Fruit fly (Drosophila melanogaster) whole organism, embryonic: Measurements from ENCODE around the gene Prosalpha6.
A peak's percentile ranks its signal among the peaks of the same experiment; 100 is the strongest.

Experiments
- Abd-B ChIP-seq: fragments of 200-800 bp; sonication (Bioruptor generic); optimal IDR thresholded peaks from 2 replicates; lab custom pipeline; 2018; ENCODE audit warnings: missing biosample characterization, mild to moderate bottlenecking, missing genetic modification characterization, moderate library complexity
- Atf3 ChIP-seq: fragments of 200-800 bp; sonication (Bioruptor generic); optimal IDR thresholded peaks from 3 replicates; lab custom pipeline; 2016; ENCODE audit warnings: missing biosample characterization, missing genetic modification characterization
- Bdp1 ChIP-seq: fragments of 200-800 bp; sonication (Bioruptor generic); optimal IDR thresholded peaks from 3 replicates; lab custom pipeline; 2016; ENCODE audit warnings: missing biosample characterization, missing genetic modification characterization
- Blimp-1 ChIP-seq: fragments of 200-800 bp; sonication (Bioruptor generic); optimal IDR thresholded peaks from 3 replicates; lab custom pipeline; 2018; ENCODE audit warnings: missing biosample characterization, missing genetic modification characterization, mild to moderate bottlenecking, moderate library complexity, missing genetic modification reagents
- CG10274 ChIP-seq: fragments of 200-800 bp; sonication (Bioruptor generic); optimal IDR thresholded peaks from 3 replicates; lab custom pipeline; 2017; ENCODE audit warnings: missing biosample characterization, mild to moderate bottlenecking, missing genetic modification characterization
- CG11723 ChIP-seq: fragments of 200-800 bp; sonication (Bioruptor generic); optimal IDR thresholded peaks from 2 replicates; lab custom pipeline; 2017; ENCODE audit warnings: missing biosample characterization, mild to moderate bottlenecking, missing genetic modification characterization
- CG13287 ChIP-seq: fragments of 200-800 bp; sonication (Bioruptor generic); IDR thresholded peaks from 2 replicates; pipeline ENCODE4 v1.3.6; 2022; ENCODE audit warnings: missing biosample characterization, missing genetic modification characterization; ENCODE audit not compliant: partially characterized antibody
- CG14050 ChIP-seq: fragments of 200-800 bp; sonication (Bioruptor generic); IDR thresholded peaks from 3 replicates; pipeline ENCODE4 v1.3.6; 2022; ENCODE audit warnings: missing biosample characterization, missing genetic modification characterization
- CG1647 ChIP-seq: fragments of 200-800 bp; sonication (Bioruptor generic); optimal IDR thresholded peaks from 3 replicates; lab custom pipeline; 2016; ENCODE audit warnings: missing biosample characterization, missing genetic modification characterization
- CG17359 ChIP-seq: fragments of 200-800 bp; sonication (Bioruptor generic); optimal IDR thresholded peaks from 3 replicates; lab custom pipeline; 2018; ENCODE audit warnings: missing biosample characterization, mild to moderate bottlenecking, missing genetic modification characterization, moderate library complexity
- CG17612 ChIP-seq: fragments of 200-800 bp; sonication (Bioruptor generic); IDR thresholded peaks from 2 replicates; pipeline ENCODE4 v1.3.6; 2022; ENCODE audit warnings: missing biosample characterization, missing genetic modification characterization
- CG1792 ChIP-seq: fragments of 200-800 bp; sonication (Bioruptor generic); optimal IDR thresholded peaks from 2 replicates; lab custom pipeline; 2016; ENCODE audit warnings: missing biosample characterization, missing genetic modification characterization
- CG3407 ChIP-seq: fragments of 200-800 bp; sonication (Bioruptor generic); optimal IDR thresholded peaks from 2 replicates; lab custom pipeline; 2018; ENCODE audit warnings: missing biosample characterization, mild to moderate bottlenecking, missing genetic modification characterization
- CG4404 ChIP-seq: fragments of 200-800 bp; sonication (Bioruptor generic); IDR thresholded peaks from 2 replicates; pipeline ENCODE4 v1.3.6; 2022; ENCODE audit warnings: missing biosample characterization, missing genetic modification characterization
- CG6254 ChIP-seq: fragments of 200-800 bp; sonication (Bioruptor generic); optimal IDR thresholded peaks from 3 replicates; lab custom pipeline; 2017; ENCODE audit warnings: mild to moderate bottlenecking, missing biosample characterization, missing genetic modification reagents, missing genetic modification characterization
- CG6689 ChIP-seq: fragments of 200-800 bp; sonication (Bioruptor generic); IDR thresholded peaks from 2 replicates; pipeline ENCODE4 v1.3.6; 2022; ENCODE audit warnings: missing biosample characterization, missing genetic modification characterization
- CG7556 ChIP-seq: fragments of 200-800 bp; sonication (Bioruptor generic); optimal IDR thresholded peaks from 2 replicates; lab custom pipeline; 2017; ENCODE audit warnings: missing biosample characterization, mild to moderate bottlenecking, missing genetic modification characterization
- CG7987 ChIP-seq: fragments of 200-800 bp; sonication (Bioruptor generic); optimal IDR thresholded peaks from 2 replicates; lab custom pipeline; 2018; ENCODE audit warnings: missing biosample characterization, mild to moderate bottlenecking, missing genetic modification characterization, moderate library complexity
- CG8478 ChIP-seq: fragments of >200 bp; optimal IDR thresholded peaks from 2 replicates; lab custom pipeline; 2018
- CG8924 ChIP-seq: fragments of 200-800 bp; optimal IDR thresholded peaks from 3 replicates; lab custom pipeline; 2019; ENCODE audit warnings: missing biosample characterization, mild to moderate bottlenecking, missing genetic modification characterization, moderate library complexity
- CG9727 ChIP-seq: fragments of 200-800 bp; sonication (Bioruptor generic); optimal IDR thresholded peaks from 3 replicates; lab custom pipeline; 2017; ENCODE audit warnings: missing biosample characterization, mild to moderate bottlenecking, missing genetic modification characterization
- CG9797 ChIP-seq: fragments of 200-800 bp; sonication (Bioruptor generic); optimal IDR thresholded peaks from 3 replicates; lab custom pipeline; 2018; ENCODE audit warnings: missing biosample characterization, mild to moderate bottlenecking, missing genetic modification characterization
- Camta ChIP-seq: fragments of 200-800 bp; sonication (Bioruptor generic); optimal IDR thresholded peaks from 2 replicates; lab custom pipeline; 2016; ENCODE audit warnings: missing biosample characterization, missing genetic modification characterization
- Dad ChIP-seq: fragments of 200-800 bp; sonication (Bioruptor generic); optimal IDR thresholded peaks from 3 replicates; lab custom pipeline; 2016; ENCODE audit warnings: missing biosample characterization, missing genetic modification characterization
- GATAe ChIP-seq: fragments of 200-800 bp; sonication (Bioruptor generic); conservative IDR thresholded peaks from 2 replicates; pipeline ENCODE4 v1.3.6; 2022; ENCODE audit warnings: missing biosample characterization, missing genetic modification characterization
- HLH54F ChIP-seq: fragments of 200-800 bp; sonication (Bioruptor generic); optimal IDR thresholded peaks from 3 replicates; lab custom pipeline; 2016; ENCODE audit warnings: missing biosample characterization, missing genetic modification characterization
- HLHmδ ChIP-seq: fragments of 200-800 bp; sonication (Bioruptor generic); optimal IDR thresholded peaks from 2 replicates; lab custom pipeline; 2018; ENCODE audit warnings: missing biosample characterization, mild to moderate bottlenecking, missing genetic modification characterization, moderate library complexity
- MTF-1 ChIP-seq: fragments of 200-800 bp; sonication (Bioruptor generic); optimal IDR thresholded peaks from 2 replicates; lab custom pipeline; 2018; ENCODE audit warnings: missing biosample characterization, mild to moderate bottlenecking, missing genetic modification characterization, borderline replicate concordance
- NFAT ChIP-seq: fragments of 200-800 bp; sonication (Bioruptor generic); IDR thresholded peaks from 2 replicates; pipeline ENCODE4 v1.3.6; 2022; ENCODE audit warnings: missing biosample characterization, missing genetic modification characterization
- Oli ChIP-seq: fragments of 200-800 bp; sonication (Bioruptor generic); optimal IDR thresholded peaks from 2 replicates; lab custom pipeline; 2018; ENCODE audit warnings: missing biosample characterization, mild to moderate bottlenecking, missing genetic modification characterization, moderate library complexity
- Scr ChIP-seq: fragments of 200-800 bp; sonication (Bioruptor generic); IDR thresholded peaks from 2 replicates; pipeline ENCODE4 v1.3.6; 2022; ENCODE audit warnings: missing biosample characterization, missing genetic modification characterization; ENCODE audit not compliant: partially characterized antibody
- Trl ChIP-seq, 3 experiments: fragments of >200 bp in 2 of 3; fragments of 200-800 bp in 1 of 3; sonication (Bioruptor generic) in 1 of 3; optimal IDR thresholded peaks; 2 replicates in 1 of 3; 3 replicates in 2 of 3; lab custom pipeline; 2016 to 2017; ENCODE audit warnings: missing biosample characterization in 1 of 3, missing genetic modification characterization in 1 of 3
- Vsx1 ChIP-seq: fragments of 200-800 bp; sonication (Bioruptor generic); optimal IDR thresholded peaks from 2 replicates; lab custom pipeline; 2017; ENCODE audit warnings: missing biosample characterization, mild to moderate bottlenecking, missing genetic modification characterization, missing genetic modification reagents
- Xbp1 ChIP-seq: fragments of 200-800 bp; sonication (Bioruptor generic); optimal IDR thresholded peaks from 3 replicates; lab custom pipeline; 2016; ENCODE audit warnings: missing biosample characterization, mild to moderate bottlenecking, missing genetic modification characterization
- ara ChIP-seq: fragments of 200-800 bp; sonication (Bioruptor generic); IDR thresholded peaks from 2 replicates; pipeline ENCODE4 v1.3.6; 2022; ENCODE audit warnings: missing biosample characterization, missing genetic modification characterization
- cad ChIP-seq: fragments of >200 bp; optimal IDR thresholded peaks from 2 replicates; lab custom pipeline; 2017; ENCODE audit warnings: missing biosample characterization, missing genetic modification characterization
- caup ChIP-seq: fragments of 200-800 bp; sonication (Bioruptor generic); optimal IDR thresholded peaks from 3 replicates; lab custom pipeline; 2017; ENCODE audit warnings: missing biosample characterization, mild to moderate bottlenecking, missing genetic modification characterization, moderate library complexity; ENCODE audit not compliant: severe bottlenecking
- dpn ChIP-seq, 2 experiments: fragments of 200-800 bp; sonication (Bioruptor generic); optimal IDR thresholded peaks; 3 replicates each; lab custom pipeline; 2016; ENCODE audit warnings: missing biosample characterization in 2 of 2, missing genetic modification characterization in 2 of 2
- fd96Cb ChIP-seq: fragments of 200-800 bp; sonication (Bioruptor generic); optimal IDR thresholded peaks from 2 replicates; lab custom pipeline; 2018; ENCODE audit warnings: missing biosample characterization, mild to moderate bottlenecking, missing genetic modification characterization, moderate library complexity
- gce ChIP-seq: fragments of 200-800 bp; sonication (Bioruptor generic); IDR thresholded peaks from 3 replicates; pipeline ENCODE4 v1.3.6; 2022; ENCODE audit warnings: missing biosample characterization, missing genetic modification characterization
- gfzf ChIP-seq: fragments of 200-800 bp; sonication (Bioruptor generic); optimal IDR thresholded peaks from 2 replicates; lab custom pipeline; 2016; ENCODE audit warnings: missing biosample characterization, mild to moderate bottlenecking, missing genetic modification characterization, moderate library complexity
- hth ChIP-seq: fragments of >200 bp; optimal IDR thresholded peaks from 2 replicates; lab custom pipeline; 2017; ENCODE audit warnings: inconsistent platforms
- mirr ChIP-seq: fragments of 200-800 bp; sonication (Bioruptor generic); optimal IDR thresholded peaks from 3 replicates; lab custom pipeline; 2018; ENCODE audit warnings: missing biosample characterization, mild to moderate bottlenecking, missing genetic modification characterization
- nom ChIP-seq: fragments of 200-800 bp; sonication (Bioruptor generic); optimal IDR thresholded peaks from 2 replicates; lab custom pipeline; 2017; ENCODE audit warnings: missing biosample characterization, missing genetic modification characterization, mild to moderate bottlenecking, moderate library complexity, missing genetic modification reagents
- odd ChIP-seq: fragments of 200-800 bp; sonication (Bioruptor generic); optimal IDR thresholded peaks from 2 replicates; lab custom pipeline; 2017; ENCODE audit warnings: missing biosample characterization, mild to moderate bottlenecking, missing genetic modification characterization
- pb ChIP-seq: fragments of 200-800 bp; sonication (Bioruptor generic); optimal IDR thresholded peaks from 3 replicates; lab custom pipeline; 2016; ENCODE audit warnings: missing biosample characterization, missing genetic modification characterization
- slou ChIP-seq: fragments of 200-800 bp; sonication (Bioruptor generic); optimal IDR thresholded peaks from 3 replicates; lab custom pipeline; 2016; ENCODE audit warnings: missing biosample characterization, missing genetic modification characterization
- sr ChIP-seq: fragments of 200-800 bp; sonication (Bioruptor generic); IDR thresholded peaks from 3 replicates; pipeline ENCODE4 v1.3.6; 2022; ENCODE audit warnings: missing biosample characterization, missing genetic modification characterization
- ssp ChIP-seq: fragments of 200-800 bp; sonication (Bioruptor generic); IDR thresholded peaks from 2 replicates; pipeline ENCODE4 v1.3.6; 2022; ENCODE audit warnings: missing biosample characterization, missing genetic modification characterization
- vfl ChIP-seq: fragments of 200-800 bp; sonication (Bioruptor generic); optimal IDR thresholded peaks from 2 replicates; lab custom pipeline; 2016; ENCODE audit warnings: missing biosample characterization, missing genetic modification characterization

Gene Prosalpha6

DNA sequence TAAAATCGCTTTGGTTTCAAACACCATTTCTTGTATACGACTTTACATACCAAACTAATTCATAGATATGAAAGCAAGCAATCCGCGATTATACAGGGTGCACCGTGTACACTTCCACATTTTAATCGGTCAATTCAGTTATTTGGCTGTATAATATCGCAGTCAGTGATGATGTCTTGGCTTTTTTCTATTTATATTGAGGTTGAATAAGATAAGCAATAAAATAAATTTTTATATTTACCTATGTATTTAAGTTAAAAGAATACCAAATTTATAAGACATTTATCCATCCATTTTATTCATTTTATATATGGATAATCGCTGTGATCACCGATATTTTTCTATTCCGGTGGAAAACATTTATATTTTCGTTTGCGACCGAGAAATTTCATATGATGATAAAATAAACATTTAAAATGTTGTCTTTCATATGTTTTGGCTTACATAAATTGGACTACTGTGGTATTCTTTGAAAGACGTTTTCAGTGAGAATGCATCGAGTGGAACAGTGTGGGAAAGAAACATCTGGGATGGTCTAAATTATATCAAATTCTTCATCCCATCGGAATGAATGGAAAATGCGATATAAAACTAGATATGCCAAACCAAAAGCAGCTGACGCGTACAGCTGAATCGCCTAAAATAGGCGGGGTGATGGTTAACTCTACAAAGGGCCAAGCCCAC is 5.7 kb downstream of the Prosalpha6 start, which contains the start of gene CG5708 (continued):
- TF ChIP-seq Atf3 (GFP tag; lab: Kevin White, UChicago) (no peak), Blimp-1 (GFP tag; lab: Kevin White, UChicago) (no peak), CG17359 (tag; lab: Kevin White, UChicago) (no peak), pb (GFP tag; lab: Kevin White, UChicago) (no peak), cad (GFP tag; lab: Kevin White, UChicago) (no peak), ara (GFP tag; lab: Robert Waterston, UW) (no peak), gfzf (no peak), dpn (GFP tag; optimal IDR thresholded peaks at IDR 0.05; lab: Kevin White, UChicago) (no peak), CG17612 (no peak), mirr (GFP tag; lab: Kevin White, UChicago) (no peak), CG8478 (lab: Kevin White, UChicago) (no peak), HLH54F (GFP tag; lab: Kevin White, UChicago) (peak; percentile 5), gce (GFP tag; lab: Robert Waterston, UW) (no peak), MTF-1 (no peak), ssp (GFP tag; lab: Robert Waterston, UW) (peak; percentile 87), Dad (no peak), CG9797 (GFP tag; lab: Kevin White, UChicago) (no peak), GATAe (GFP tag; lab: Robert Waterston, UW) (no peak), Bdp1 (GFP tag; lab: Kevin White, UChicago) (no peak), Trl (optimal IDR thresholded peaks at IDR 0.05; lab: Kevin White, UChicago) (no peak), Trl (GFP tag; optimal IDR thresholded peaks at IDR 0.05; lab: Kevin White, UChicago) (no peak), fd96Cb (tag; lab: Kevin White, UChicago) (no peak), CG6254 (GFP tag; lab: Kevin White, UChicago) (peak; percentile 99), Camta (no peak), CG4404 (GFP tag; lab: Robert Waterston, UW) (no peak), CG1792 (GFP tag; lab: Kevin White, UChicago) (no peak), CG11723 (GFP tag; lab: Kevin White, UChicago) (peak; percentile 89), CG8924 (peak; percentile 25), CG7556 (GFP tag; lab: Kevin White, UChicago) (no peak), CG9727 (GFP tag; lab: Kevin White, UChicago) (no peak), CG13287 (peak; percentile 45; the same call in 1 of the 2 replicates), CG3407 (GFP tag; lab: Kevin White, UChicago) (no peak), slou (no peak), sr (GFP tag; lab: Robert Waterston, UW) (no peak), CG14050 (GFP tag; lab: Robert Waterston, UW) (no peak), Abd-B (peak; percentile 51), nom (GFP tag; lab: Kevin White, UChicago) (no peak), Xbp1 (GFP tag; lab: Kevin White, UChicago) (peak; percentile 48), CG7987 (GFP tag; lab: Kevin White, UChicago) (no peak), hth (lab: Kevin White, UChicago) (no peak), odd (GFP tag; lab: Kevin White, UChicago) (no peak), Vsx1 (no peak), Scr (GFP tag; lab: Robert Waterston, UW) (peak; percentile 59), NFAT (GFP tag; lab: Robert Waterston, UW) (no peak), CG1647 (GFP tag; lab: Kevin White, UChicago) (no peak), vfl (GFP tag; lab: Kevin White, UChicago) (no peak), HLHmδ (GFP tag; lab: Kevin White, UChicago) (no peak), CG10274 (no peak), CG6689 (no peak), caup (GFP tag; lab: Kevin White, UChicago) (peak; percentile 1), Oli (tag; lab: Kevin White, UChicago) (no peak)
